Fruit fly (Drosophila melanogaster): ENCODE results near the gene CG32188.

The CG32188 gene

dm6 chr3L:17804511-17804910, 28.9 kb downstream of the CG32188 start, which contains the start of gene ais:
Gene ais, minus strand, starts transcription at chr3L:17804715.
- TF ChIP-seq CG11762 (GFP tag; optimal IDR thresholded peaks at IDR 0.05; ENCODE audit: insufficient read depth): no peak
- peak; percentile 23 for TF ChIP-seq lz (GFP tag; optimal IDR thresholded peaks at IDR 0.05)
- no peak for TF ChIP-seq CG8319 (GFP tag; optimal IDR thresholded peaks at IDR 0.05)
- TF ChIP-seq CG3919 (GFP tag; optimal IDR thresholded peaks at IDR 0.05): no peak
- peak; percentile 9 for TF ChIP-seq CG34406 (GFP tag; optimal IDR thresholded peaks at IDR 0.05)
- no peak for TF ChIP-seq Smox (GFP tag; optimal IDR thresholded peaks at IDR 0.05)
- no peak for TF ChIP-seq net (GFP tag; optimal IDR thresholded peaks at IDR 0.05)
- TF ChIP-seq Ets21C (GFP tag; optimal IDR thresholded peaks at IDR 0.05): no peak
- TF ChIP-seq CG4318 (GFP tag; optimal IDR thresholded peaks at IDR 0.05): no peak
- TF ChIP-seq vri (GFP tag; optimal IDR thresholded peaks at IDR 0.05): no peak
- TF ChIP-seq dsx (GFP tag; optimal IDR thresholded peaks at IDR 0.05; ENCODE audit: poor library complexity, severe bottlenecking): no peak
- TF ChIP-seq Sox15 (GFP tag; optimal IDR thresholded peaks at IDR 0.05): no peak
- TF ChIP-seq CG16779 (tag; optimal IDR thresholded peaks at IDR 0.05): no peak
- TF ChIP-seq Gug (GFP tag; IDR thresholded peaks at IDR 0.05): no peak
- TF ChIP-seq Blimp-1 (GFP tag; optimal IDR thresholded peaks at IDR 0.05): no peak
- no peak for TF ChIP-seq CG1621 (tag; optimal IDR thresholded peaks at IDR 0.05)
- TF ChIP-seq Hr38 (GFP tag; optimal IDR thresholded peaks at IDR 0.05): no peak
- TF ChIP-seq CG11902 (GFP tag; optimal IDR thresholded peaks at IDR 0.05): no peak
- no peak for TF ChIP-seq CG6792 (GFP tag; optimal IDR thresholded peaks at IDR 0.05)
- TF ChIP-seq Hr39 (GFP tag; optimal IDR thresholded peaks at IDR 0.05): peak; percentile 28
- no peak for TF ChIP-seq cyc (GFP tag; optimal IDR thresholded peaks at IDR 0.05)
- no peak for TF ChIP-seq CG10669 (GFP tag; optimal IDR thresholded peaks at IDR 0.05)
- no peak for TF ChIP-seq fd59A (GFP tag; optimal IDR thresholded peaks at IDR 0.05)
- no peak for TF ChIP-seq CG6276 (GFP tag; optimal IDR thresholded peaks at IDR 0.05)
- no peak for TF ChIP-seq CG15336 (GFP tag; IDR thresholded peaks at IDR 0.05)
- TF ChIP-seq CG10631 (GFP tag; optimal IDR thresholded peaks at IDR 0.05): no peak
- TF ChIP-seq CG31627 (GFP tag; optimal IDR thresholded peaks at IDR 0.05): peak; percentile 10
- TF ChIP-seq esn (GFP tag; optimal IDR thresholded peaks at IDR 0.05): peak; percentile 41
- peak; percentile 17 for TF ChIP-seq acj6 (GFP tag; optimal IDR thresholded peaks at IDR 0.05)
- TF ChIP-seq svp (GFP tag): no peak
- TF ChIP-seq CG8119 (GFP tag; IDR thresholded peaks at IDR 0.05): no peak
- no peak for TF ChIP-seq Eip75B (GFP tag; optimal IDR thresholded peaks at IDR 0.05)
- TF ChIP-seq OdsH (GFP tag; optimal IDR thresholded peaks at IDR 0.05): peak; percentile 42
- no peak for TF ChIP-seq CG8632 (GFP tag; optimal IDR thresholded peaks at IDR 0.05)
- TF ChIP-seq CG11294 (GFP tag; IDR thresholded peaks at IDR 0.05): no peak
- no peak for TF ChIP-seq Hr4 (GFP tag; optimal IDR thresholded peaks at IDR 0.05)
- TF ChIP-seq CG7368 (GFP tag; optimal IDR thresholded peaks at IDR 0.05): no peak
- TF ChIP-seq eg (GFP tag; IDR thresholded peaks at IDR 0.05): no peak
- no peak for TF ChIP-seq CG6163 (GFP tag; IDR thresholded peaks at IDR 0.05)
- no peak for TF ChIP-seq CG32006 (GFP tag; optimal IDR thresholded peaks at IDR 0.05)

DNA sequence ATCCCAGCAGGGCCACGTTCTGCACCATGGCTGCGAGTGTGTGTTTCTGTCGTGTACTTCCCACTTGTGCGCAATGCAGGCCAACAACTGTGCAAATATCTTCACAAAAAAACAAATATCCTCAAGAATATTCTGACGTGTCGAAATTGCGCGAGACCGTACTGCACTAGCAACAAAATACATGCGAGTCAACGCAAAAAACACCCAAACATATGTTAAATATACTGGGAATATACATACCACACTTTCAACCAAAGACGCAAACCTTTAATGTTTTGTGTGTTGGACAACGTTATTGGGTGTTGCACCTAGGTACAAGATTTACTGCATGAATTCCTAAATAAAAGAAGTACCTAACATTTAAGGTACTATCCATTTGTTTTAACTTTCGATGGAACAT, 31.3 kb downstream of the CG32188 start, which contains the start of gene NUCB1:
NUCB1 (minus strand) TSS at position 173 of the 400 bp plus-strand sequence.
- TF ChIP-seq Ets21C (GFP tag; optimal IDR thresholded peaks at IDR 0.05) (no peak), Met (GFP tag; optimal IDR thresholded peaks at IDR 0.05) (no peak), CG6163 (GFP tag; IDR thresholded peaks at IDR 0.05) (no peak), CG32006 (GFP tag; optimal IDR thresholded peaks at IDR 0.05) (no peak), vri (GFP tag; optimal IDR thresholded peaks at IDR 0.05) (no peak), CG7368 (GFP tag; optimal IDR thresholded peaks at IDR 0.05) (peak; percentile 23), lz (GFP tag; optimal IDR thresholded peaks at IDR 0.05) (peak; percentile 14), cyc (GFP tag; optimal IDR thresholded peaks at IDR 0.05) (peak; percentile 30), CG8319 (GFP tag; optimal IDR thresholded peaks at IDR 0.05) (no peak), Sox15 (GFP tag; optimal IDR thresholded peaks at IDR 0.05) (no peak), CG3919 (GFP tag; optimal IDR thresholded peaks at IDR 0.05) (no peak), Eip93F (GFP tag; optimal IDR thresholded peaks at IDR 0.05) (no peak), Eip78C (GFP tag) (no peak), Hr39 (GFP tag; optimal IDR thresholded peaks at IDR 0.05) (peak; percentile 15), fkh (GFP tag; optimal IDR thresholded peaks at IDR 0.05) (peak; percentile 82), achi (GFP tag; optimal IDR thresholded peaks at IDR 0.05) (no peak), eg (GFP tag; IDR thresholded peaks at IDR 0.05) (peak; percentile 34; the same call in 2 of the 3 replicates), Eip75B (GFP tag; optimal IDR thresholded peaks at IDR 0.05) (no peak), CG15336 (GFP tag; IDR thresholded peaks at IDR 0.05) (no peak), CG31627 (GFP tag; optimal IDR thresholded peaks at IDR 0.05) (peak; percentile 13)
